Worm (Caenorhabditis elegans) whole organism, late embryonic: ENCODE measurements around the gene aipr-1.

Source experiments
- C08G9.2 ChIP-seq: sonication (generic microtip); optimal IDR thresholded peaks from 2 replicates; lab custom pipeline; 2016; ENCODE audit warnings: mild to moderate bottlenecking, missing genetic modification characterization, moderate library complexity, missing compliant biosample characterization
- F13H6.1 ChIP-seq: sonication (generic microtip); optimal IDR thresholded peaks from 2 replicates; lab custom pipeline; 2016; ENCODE audit warnings: missing genetic modification characterization, missing compliant biosample characterization
- K09A11.1 ChIP-seq: sonication (generic microtip); optimal IDR thresholded peaks from 2 replicates; lab custom pipeline; 2017; ENCODE audit warnings: antibody characterized with exemption, mild to moderate bottlenecking, missing genetic modification characterization, missing compliant biosample characterization; ENCODE audit not compliant: insufficient read depth
- Y22D7AL.16 ChIP-seq: sonication (generic microtip); optimal IDR thresholded peaks from 2 replicates; lab custom pipeline; 2016; ENCODE audit warnings: missing genetic modification characterization, missing compliant biosample characterization
- ahr-1 ChIP-seq: sonication (generic microtip); optimal IDR thresholded peaks from 2 replicates; lab custom pipeline; 2016; ENCODE audit warnings: missing genetic modification characterization, missing compliant biosample characterization
- ceh-14 ChIP-seq: sonication (generic microtip); optimal IDR thresholded peaks from 2 replicates; lab custom pipeline; 2016; ENCODE audit warnings: missing genotype, missing genetic modification characterization, missing compliant biosample characterization
- ceh-18 ChIP-seq: sonication (generic microtip); optimal IDR thresholded peaks from 2 replicates; lab custom pipeline; 2016; ENCODE audit warnings: missing genetic modification characterization, missing compliant biosample characterization
- ceh-19 ChIP-seq: fragments of 200-800 bp; sonication (Bioruptor generic); optimal IDR thresholded peaks from 2 replicates; lab custom pipeline; 2018; ENCODE audit warnings: mild to moderate bottlenecking, missing genetic modification characterization, missing compliant biosample characterization
- ceh-22 ChIP-seq: sonication (generic microtip); optimal IDR thresholded peaks from 2 replicates; lab custom pipeline; 2017; ENCODE audit warnings: missing biosample characterization, missing genetic modification characterization
- ceh-24 ChIP-seq: sonication (generic microtip); optimal IDR thresholded peaks from 2 replicates; lab custom pipeline; 2016; ENCODE audit warnings: mild to moderate bottlenecking, missing genetic modification characterization, missing compliant biosample characterization
- ceh-30 ChIP-seq: fragments of 150-350 bp; optimal IDR thresholded peaks from 2 replicates; lab custom pipeline; 2014; ENCODE audit warnings: missing biosample characterization, missing genetic modification characterization
- ceh-31 ChIP-seq: sonication (generic microtip); optimal IDR thresholded peaks from 2 replicates; lab custom pipeline; 2016; ENCODE audit warnings: missing genetic modification characterization, missing compliant biosample characterization
- ceh-34 ChIP-seq: sonication (generic microtip); optimal IDR thresholded peaks from 2 replicates; lab custom pipeline; 2016; ENCODE audit warnings: mild to moderate bottlenecking, missing genetic modification characterization, missing compliant biosample characterization
- ceh-45 ChIP-seq: fragments of 200-800 bp; sonication (Bioruptor generic); IDR thresholded peaks from 2 replicates; pipeline ENCODE4 v1.3.6; 2022; ENCODE audit warnings: missing genetic modification reagents, missing genetic modification characterization, missing compliant biosample characterization
- ceh-48 ChIP-seq: sonication (generic microtip); optimal IDR thresholded peaks from 2 replicates; lab custom pipeline; 2016; ENCODE audit warnings: missing genetic modification characterization, inconsistent platforms, missing compliant biosample characterization
- dve-1 ChIP-seq: sonication (generic microtip); optimal IDR thresholded peaks from 2 replicates; lab custom pipeline; 2017; ENCODE audit warnings: antibody characterized with exemption, mild to moderate bottlenecking, missing genetic modification characterization, missing compliant biosample characterization
- elt-2 ChIP-seq: sonication (generic microtip); optimal IDR thresholded peaks from 2 replicates; lab custom pipeline; 2016; ENCODE audit warnings: missing genetic modification reagents, missing genetic modification characterization, missing compliant biosample characterization
- elt-4 ChIP-seq: sonication (generic microtip); optimal IDR thresholded peaks from 2 replicates; lab custom pipeline; 2016; ENCODE audit warnings: missing genetic modification characterization, missing compliant biosample characterization
- eyg-1 ChIP-seq: sonication (generic microtip); optimal IDR thresholded peaks from 2 replicates; lab custom pipeline; 2016; ENCODE audit warnings: missing genotype, missing genetic modification characterization, missing compliant biosample characterization
- fax-1 ChIP-seq: sonication (generic microtip); optimal IDR thresholded peaks from 2 replicates; lab custom pipeline; 2016; ENCODE audit warnings: missing genotype, missing genetic modification characterization, missing compliant biosample characterization
- fkh-6 ChIP-seq: sonication (generic microtip); optimal IDR thresholded peaks from 2 replicates; lab custom pipeline; 2016; ENCODE audit warnings: missing genetic modification characterization, missing compliant biosample characterization
- gmeb-2 ChIP-seq: sonication (generic microtip); optimal IDR thresholded peaks from 2 replicates; lab custom pipeline; 2016; ENCODE audit warnings: missing genetic modification characterization, inconsistent platforms, missing compliant biosample characterization
- hlh-13 ChIP-seq: fragments of 200-800 bp; sonication (Bioruptor generic); optimal IDR thresholded peaks from 2 replicates; lab custom pipeline; 2018; ENCODE audit warnings: mild to moderate bottlenecking, missing genetic modification characterization, missing compliant biosample characterization
- hlh-30 ChIP-seq: sonication (generic microtip); optimal IDR thresholded peaks from 2 replicates; lab custom pipeline; 2017; ENCODE audit warnings: antibody characterized with exemption, missing genetic modification characterization, missing compliant biosample characterization; ENCODE audit not compliant: insufficient read depth
- hlh-8 ChIP-seq: sonication (generic microtip); optimal IDR thresholded peaks from 2 replicates; lab custom pipeline; 2016; ENCODE audit warnings: missing genotype, missing genetic modification characterization, missing compliant biosample characterization
- lim-6 ChIP-seq: sonication (generic microtip); optimal IDR thresholded peaks from 2 replicates; lab custom pipeline; 2016; ENCODE audit warnings: missing genetic modification characterization, missing compliant biosample characterization
- nfya-1 ChIP-seq: sonication (generic microtip); optimal IDR thresholded peaks from 2 replicates; lab custom pipeline; 2017; ENCODE audit warnings: missing genetic modification characterization, mild to moderate bottlenecking, missing compliant biosample characterization, antibody characterized with exemption, moderate library complexity
- nhr-11 ChIP-seq: fragments of 150-350 bp; optimal IDR thresholded peaks from 2 replicates; lab custom pipeline; 2014; ENCODE audit warnings: missing biosample characterization, missing genetic modification characterization
- nhr-232 ChIP-seq: sonication (generic microtip); optimal IDR thresholded peaks from 2 replicates; lab custom pipeline; 2016; ENCODE audit warnings: missing genetic modification characterization, missing compliant biosample characterization
- odd-2 ChIP-seq: sonication (generic microtip); optimal IDR thresholded peaks from 2 replicates; lab custom pipeline; 2017; ENCODE audit warnings: antibody characterized with exemption, mild to moderate bottlenecking, missing genetic modification characterization, missing compliant biosample characterization
- pax-1 ChIP-seq: fragments of 150-350 bp; optimal IDR thresholded peaks from 2 replicates; lab custom pipeline; 2014; ENCODE audit warnings: missing biosample characterization, missing genetic modification characterization
- pqm-1 ChIP-seq: sonication (generic microtip); optimal IDR thresholded peaks from 2 replicates; lab custom pipeline; 2016; ENCODE audit warnings: missing genetic modification characterization, missing compliant biosample characterization
- pros-1 ChIP-seq: fragments of 150-350 bp; optimal IDR thresholded peaks from 2 replicates; lab custom pipeline; 2014; ENCODE audit warnings: missing biosample characterization, missing genetic modification reagents, missing genetic modification characterization
- ref-2 ChIP-seq: sonication (generic microtip); optimal IDR thresholded peaks from 2 replicates; lab custom pipeline; 2016; ENCODE audit warnings: missing genetic modification characterization, missing compliant biosample characterization
- rnt-1 ChIP-seq: sonication (generic microtip); optimal IDR thresholded peaks from 2 replicates; lab custom pipeline; 2016; ENCODE audit warnings: missing genetic modification characterization, missing compliant biosample characterization
- sdc-2 ChIP-seq: sonication (generic microtip); optimal IDR thresholded peaks from 2 replicates; lab custom pipeline; 2016; ENCODE audit warnings: missing genotype, missing genetic modification characterization, missing compliant biosample characterization
- sox-2 ChIP-seq: fragments of 200-800 bp; sonication (Bioruptor generic); IDR thresholded peaks from 2 replicates; pipeline ENCODE4 v1.3.6; 2022; ENCODE audit warnings: missing genetic modification reagents, missing genetic modification characterization, missing compliant biosample characterization
- syd-9 ChIP-seq: sonication (generic microtip); optimal IDR thresholded peaks from 2 replicates; lab custom pipeline; 2016; ENCODE audit warnings: mild to moderate bottlenecking, missing genetic modification characterization, moderate library complexity, missing compliant biosample characterization
- tbx-2 ChIP-seq: sonication (generic microtip); optimal IDR thresholded peaks from 2 replicates; lab custom pipeline; 2016; ENCODE audit warnings: missing genetic modification characterization, missing compliant biosample characterization
- unc-3 ChIP-seq, 2 experiments: fragments of 200-800 bp in 1 of 2; sonication (Bioruptor generic) in 1 of 2; sonication (generic microtip) in 1 of 2; conservative IDR thresholded peaks in 1 of 2; optimal IDR thresholded peaks in 1 of 2; 2 replicates each; pipeline versions ENCODE4 v1.3.6 to Lab custom; 2016 to 2022; ENCODE audit warnings: missing compliant biosample characterization in 2 of 2, missing genetic modification characterization in 2 of 2, missing genetic modification reagents in 1 of 2
- unc-42 ChIP-seq: sonication (generic microtip); optimal IDR thresholded peaks from 2 replicates; lab custom pipeline; 2016; ENCODE audit warnings: missing genotype, missing genetic modification characterization, missing compliant biosample characterization
- unc-55 ChIP-seq: sonication (generic microtip); optimal IDR thresholded peaks from 2 replicates; lab custom pipeline; 2017; ENCODE audit warnings: missing biosample characterization, missing genetic modification reagents, missing genetic modification characterization
- unc-86 ChIP-seq: sonication (generic microtip); optimal IDR thresholded peaks from 2 replicates; lab custom pipeline; 2016; ENCODE audit warnings: missing genetic modification characterization, missing compliant biosample characterization

aipr-1 gene

DNA sequence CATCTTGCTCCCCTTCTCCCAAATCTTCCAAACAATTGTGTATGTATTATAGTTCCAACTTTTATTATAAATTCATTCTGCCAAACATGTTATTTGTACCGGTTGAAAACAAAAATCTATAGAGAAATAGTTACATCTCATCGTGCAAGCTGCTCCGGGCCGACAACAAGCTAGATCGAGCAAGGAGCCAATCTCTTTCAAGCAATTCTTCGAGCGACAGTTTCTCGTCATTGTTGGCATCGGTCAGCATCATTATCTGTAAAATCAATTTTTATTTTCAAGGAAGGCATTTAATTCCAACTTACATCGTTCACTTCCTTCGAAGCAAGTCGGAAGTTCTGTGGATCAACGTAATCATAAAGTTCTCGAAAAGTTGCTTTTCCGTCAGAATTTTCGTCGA lies 3.1 kb downstream of the aipr-1 start:
- TF ChIP-seq fkh-6 (tag; lab: Kevin White, UChicago) (no peak), nfya-1 (tag; lab: Kevin White, UChicago) (no peak), pros-1 (tag; lab: Kevin White, UChicago) (no peak), ceh-45 (GFP tag; lab: Robert Waterston, UW) (no peak), pqm-1 (tag; lab: Kevin White, UChicago) (no peak), hlh-13 (GFP tag; lab: Kevin White, UChicago) (no peak), ceh-22 (tag; lab: Kevin White, UChicago) (no peak), elt-2 (tag; lab: Kevin White, UChicago) (no peak), unc-55 (GFP tag; lab: Kevin White, UChicago) (no peak), ceh-24 (tag; lab: Kevin White, UChicago) (no peak), rnt-1 (tag; lab: Kevin White, UChicago) (no peak), eyg-1 (tag; lab: Kevin White, UChicago) (no peak), unc-3 (GFP tag; conservative IDR thresholded peaks at IDR 0.05; lab: Robert Waterston, UW) (no peak), unc-3 (tag; optimal IDR thresholded peaks at IDR 0.05; lab: Kevin White, UChicago) (no peak), nhr-232 (tag; lab: Kevin White, UChicago) (no peak), ceh-48 (tag; lab: Kevin White, UChicago) (no peak), hlh-8 (tag; lab: Kevin White, UChicago) (no peak), elt-4 (no peak), K09A11.1 (no peak)

DNA sequence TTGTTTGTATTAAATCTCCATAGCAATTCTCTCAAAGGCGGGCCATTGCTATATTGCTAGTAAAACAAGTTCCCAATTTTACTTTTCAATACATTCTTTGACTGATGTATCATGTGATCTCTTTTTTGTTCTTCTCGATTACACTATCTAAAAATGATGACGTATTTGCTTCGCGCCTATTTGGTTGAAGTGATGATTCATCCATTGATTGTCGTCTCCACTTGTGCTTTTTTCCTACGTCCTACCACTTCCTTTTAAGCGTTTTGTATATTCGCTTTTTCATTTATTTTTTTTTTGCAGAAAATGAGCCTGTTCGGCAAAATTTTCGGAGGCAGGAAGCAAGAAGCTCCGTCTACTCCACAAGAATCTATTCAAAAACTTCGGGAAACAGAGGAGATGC lies 4.6 kb downstream of the aipr-1 start, which contains the start of gene vps-32.1:
Gene vps-32.1, plus strand, starts transcription at position 301 of the 400 bp plus-strand sequence.
- TF ChIP-seq sdc-2: no peak
- TF ChIP-seq, all 69 proteins: peak for 0

DNA sequence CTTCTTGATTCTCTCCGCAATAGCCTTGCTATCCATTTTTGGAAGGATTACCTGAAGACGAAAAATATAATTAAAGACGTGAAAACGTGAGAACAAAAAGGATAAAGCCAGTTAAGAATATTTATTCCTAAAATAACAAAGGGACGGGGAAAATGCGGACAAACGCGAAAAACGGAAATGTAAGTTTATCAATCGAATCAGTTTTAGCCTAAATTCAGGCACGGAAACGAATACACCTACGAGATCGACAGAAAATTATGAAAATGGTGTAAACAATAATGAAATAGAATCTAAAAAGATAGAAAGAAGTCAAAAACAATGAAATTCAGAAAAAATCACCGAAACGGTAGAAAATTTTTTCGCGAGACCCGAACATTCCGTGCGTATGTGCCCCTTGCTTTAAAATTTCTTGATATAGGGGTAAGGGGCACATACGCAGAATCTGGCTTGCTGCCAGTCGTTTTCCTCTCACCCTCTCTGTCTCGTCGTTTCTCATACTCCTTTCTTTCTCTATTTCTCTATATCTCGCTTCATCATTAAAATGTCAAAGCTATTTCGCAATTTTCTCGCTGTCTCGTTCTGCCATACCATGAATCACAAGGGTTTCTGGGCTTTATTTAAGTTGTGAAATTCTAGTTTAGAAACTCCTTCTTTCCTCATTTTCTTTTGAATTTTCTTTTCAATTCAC lies 5.3 kb downstream of the aipr-1 start, which contains the start of gene icd-1:
Gene icd-1, minus strand, starts transcription at position 51 of the 688 bp plus-strand sequence.
- TF ChIP-seq ceh-31 (peak; percentile 88), gmeb-2 (tag; lab: Kevin White, UChicago) (no peak), elt-4 (no peak), F13H6.1 (no peak), pax-1 (peak; percentile 87), ceh-34 (tag; lab: Kevin White, UChicago) (peak; percentile 79), Y22D7AL.16 (tag; lab: Kevin White, UChicago) (no peak), dve-1 (tag; lab: Kevin White, UChicago) (peak; percentile 84), ceh-18 (tag; lab: Kevin White, UChicago) (peak; percentile 93), ahr-1 (tag; lab: Kevin White, UChicago) (no peak), hlh-30 (tag; lab: Kevin White, UChicago) (peak; percentile 80), nfya-1 (tag; lab: Kevin White, UChicago) (peak; percentile 96), nhr-11 (peak; percentile 66), odd-2 (tag; lab: Kevin White, UChicago) (no peak), lim-6 (tag; lab: Kevin White, UChicago) (peak; percentile 13), ref-2 (tag; lab: Kevin White, UChicago) (peak; percentile 78), unc-86 (tag; lab: Kevin White, UChicago) (peak; percentile 39), ceh-30 (tag; lab: Kevin White, UChicago) (peak; percentile 82), tbx-2 (tag; lab: Kevin White, UChicago) (peak; percentile 87), syd-9 (tag; lab: Kevin White, UChicago) (peak; percentile 54), elt-2 (tag; lab: Kevin White, UChicago) (peak; percentile 66), rnt-1 (tag; lab: Kevin White, UChicago) (peak; percentile 72), unc-55 (GFP tag; lab: Kevin White, UChicago) (peak; percentile 97), C08G9.2 (tag; lab: Kevin White, UChicago) (peak; percentile 7), K09A11.1 (peak; percentile 60), ceh-19 (GFP tag; lab: Kevin White, UChicago) (no peak), ceh-14 (peak; percentile 68), unc-42 (tag; lab: Kevin White, UChicago) (peak; percentile 74), fax-1 (peak; percentile 0), ceh-48 (tag; lab: Kevin White, UChicago) (peak; percentile 17), pros-1 (tag; lab: Kevin White, UChicago) (peak; percentile 59), sox-2 (GFP tag; lab: Robert Waterston, UW) (peak; percentile 4; the same call in 1 of the 2 replicates)
